Worm (Caenorhabditis elegans): ENCODE results near the gene nhr-110.

nhr-110 gene

DNA sequence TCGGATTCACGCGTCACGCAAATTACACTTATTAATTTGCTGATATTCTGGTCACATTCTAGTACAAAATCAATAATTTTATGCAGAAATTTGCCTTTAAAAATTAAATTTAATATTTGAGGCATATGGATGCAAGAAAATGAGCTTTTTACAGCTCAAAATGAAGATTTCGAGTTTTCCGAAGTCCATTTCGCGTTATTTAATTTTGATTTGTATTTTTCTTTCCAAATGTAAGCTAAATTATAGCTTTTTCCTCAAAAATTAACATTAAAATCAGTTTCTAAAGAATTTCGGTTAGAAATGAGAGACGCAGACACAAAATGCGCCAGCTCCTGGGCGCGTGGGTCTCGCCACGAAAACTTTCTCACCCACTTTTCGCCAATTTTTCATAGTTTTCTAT lies 37.3 kb downstream of the nhr-110 start, which contains the start of gene F16B4.6:
Gene F16B4.6, plus strand, starts transcription at position 301 of the 400 bp plus-strand sequence.
- TF ChIP-seq hlh-6 (tag; optimal IDR thresholded peaks at IDR 0.05) (no peak), mec-3 (tag; optimal IDR thresholded peaks at IDR 0.05; ENCODE audit: borderline replicate concordance) (no peak), ceh-30 (tag; optimal IDR thresholded peaks at IDR 0.05) (no peak), che-1 (tag; optimal IDR thresholded peaks at IDR 0.05) (no peak), ttx-3 (tag; optimal IDR thresholded peaks at IDR 0.05) (no peak), ceh-31 (tag; optimal IDR thresholded peaks at IDR 0.05) (no peak), C38D4.7 (GFP tag; optimal IDR thresholded peaks at IDR 0.05) (no peak)

- TF ChIP-seq syd-9 (tag; optimal IDR thresholded peaks at IDR 0.05): no peak
- TF ChIP-seq hlh-30 (tag; optimal IDR thresholded peaks at IDR 0.05; ENCODE audit: insufficient read depth): no peak
- TF ChIP-seq fax-1 (tag; optimal IDR thresholded peaks at IDR 0.05): no peak
- no peak for TF ChIP-seq rnt-1 (tag; optimal IDR thresholded peaks at IDR 0.05)
- TF ChIP-seq npax-4 (tag; optimal IDR thresholded peaks at IDR 0.05): no peak
- no peak for TF ChIP-seq hlh-13 (GFP tag; optimal IDR thresholded peaks at IDR 0.05)
- no peak for TF ChIP-seq unc-55 (GFP tag; optimal IDR thresholded peaks at IDR 0.05)
- TF ChIP-seq T23F11.4 (GFP tag; optimal IDR thresholded peaks at IDR 0.05): no peak
- no peak for TF ChIP-seq pqm-1 (tag; optimal IDR thresholded peaks at IDR 0.05)
- TF ChIP-seq fkh-6 (tag; optimal IDR thresholded peaks at IDR 0.05): no peak
- no peak for TF ChIP-seq nhr-11 (tag; optimal IDR thresholded peaks at IDR 0.05)
- TF ChIP-seq eyg-1 (tag; optimal IDR thresholded peaks at IDR 0.05): no peak
- no peak for TF ChIP-seq pros-1 (tag; optimal IDR thresholded peaks at IDR 0.05)
- TF ChIP-seq ztf-16 (tag; optimal IDR thresholded peaks at IDR 0.05): no peak
- TF ChIP-seq lim-6 (tag; optimal IDR thresholded peaks at IDR 0.05): no peak
- TF ChIP-seq pax-1 (tag; optimal IDR thresholded peaks at IDR 0.05): no peak
- no peak for TF ChIP-seq Y22D7AL.16 (tag; optimal IDR thresholded peaks at IDR 0.05)
- TF ChIP-seq ama-1 (optimal IDR thresholded peaks at IDR 0.05): no peak
- no peak for TF ChIP-seq ceh-30 (tag; optimal IDR thresholded peaks at IDR 0.05)
Observed at ce11 chrV:1585411-1585810, 38.8 kb downstream of the nhr-110 start, which contains the start of gene F16B4.7. Gene F16B4.7, plus strand, starts transcription at chrV:1585711.

ce11 chrV:1583242-1583641 lies 41.0 kb downstream of the nhr-110 start:
- TF ChIP-seq fkh-6 (tag; optimal IDR thresholded peaks at IDR 0.05) (no peak), fkh-10 (GFP tag; optimal IDR thresholded peaks at IDR 0.05) (no peak), ceh-18 (tag; optimal IDR thresholded peaks at IDR 0.05) (no peak), elt-2 (tag; optimal IDR thresholded peaks at IDR 0.05) (no peak), odd-2 (tag; optimal IDR thresholded peaks at IDR 0.05) (no peak), hlh-6 (tag; optimal IDR thresholded peaks at IDR 0.05) (no peak), lim-6 (tag; optimal IDR thresholded peaks at IDR 0.05) (no peak), rnt-1 (tag; optimal IDR thresholded peaks at IDR 0.05) (no peak), ahr-1 (tag; optimal IDR thresholded peaks at IDR 0.05) (no peak), hlh-8 (tag; optimal IDR thresholded peaks at IDR 0.05) (no peak), tbx-7 (tag; optimal IDR thresholded peaks at IDR 0.05) (no peak)

- TF ChIP-seq fkh-10 (GFP tag; optimal IDR thresholded peaks at IDR 0.05) (no peak), elt-2 (tag; optimal IDR thresholded peaks at IDR 0.05) (no peak), ceh-19 (GFP tag; optimal IDR thresholded peaks at IDR 0.05) (no peak), unc-3 (GFP tag; conservative IDR thresholded peaks at IDR 0.05) (no peak), unc-3 (tag; optimal IDR thresholded peaks at IDR 0.05) (no peak), madf-2 (tag; optimal IDR thresholded peaks at IDR 0.05) (no peak), pqm-1 (tag; optimal IDR thresholded peaks at IDR 0.05) (no peak), pag-3 (tag; optimal IDR thresholded peaks at IDR 0.05; ENCODE audit: borderline replicate concordance) (no peak), zip-5 (tag; optimal IDR thresholded peaks at IDR 0.05) (no peak), hlh-6 (tag; optimal IDR thresholded peaks at IDR 0.05) (no peak), ceh-14 (tag; optimal IDR thresholded peaks at IDR 0.05) (no peak), T23F11.4 (GFP tag; optimal IDR thresholded peaks at IDR 0.05) (no peak), fax-1 (tag; optimal IDR thresholded peaks at IDR 0.05) (no peak), mec-3 (tag; optimal IDR thresholded peaks at IDR 0.05; ENCODE audit: borderline replicate concordance) (no peak)
Observed at ce11 chrV:1579790-1580189, 44.5 kb downstream of the nhr-110 start.
